Worm (Caenorhabditis elegans): ENCODE data around the gene srw-33.

DNA sequence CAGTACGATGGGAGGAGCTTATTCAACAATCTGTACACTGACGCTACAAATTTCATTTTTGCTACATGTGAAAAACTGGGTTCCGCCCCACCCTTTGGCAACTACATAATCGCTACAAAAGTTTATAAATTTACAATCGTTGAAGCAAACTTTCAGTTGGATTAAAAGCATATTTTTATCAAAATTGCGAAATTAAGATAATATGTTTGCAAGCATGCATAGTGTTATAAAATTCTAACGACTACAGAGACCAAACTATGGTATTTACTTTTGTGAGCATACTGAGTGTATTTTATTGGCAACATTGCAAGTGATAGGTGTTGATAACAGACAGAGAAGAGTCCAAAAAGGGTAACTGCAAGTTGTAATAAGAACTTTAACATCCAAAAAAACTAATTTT is 27.3 kb upstream of the srw-33 start, which contains the start of gene C06B8.2:
- TF ChIP-seq ceh-14 (tag; optimal IDR thresholded peaks at IDR 0.05) (no peak), ceh-22 (tag; optimal IDR thresholded peaks at IDR 0.05) (no peak), ztf-16 (tag; optimal IDR thresholded peaks at IDR 0.05) (no peak), ama-1 (optimal IDR thresholded peaks at IDR 0.05) (no peak), C08G9.2 (tag; optimal IDR thresholded peaks at IDR 0.05) (no peak), nhr-11 (tag; optimal IDR thresholded peaks at IDR 0.05) (no peak), hlh-6 (tag; optimal IDR thresholded peaks at IDR 0.05) (no peak), tbx-2 (tag; optimal IDR thresholded peaks at IDR 0.05) (no peak), lin-11 (tag; optimal IDR thresholded peaks at IDR 0.05) (no peak), fkh-10 (GFP tag; optimal IDR thresholded peaks at IDR 0.05) (no peak), fax-1 (tag; optimal IDR thresholded peaks at IDR 0.05) (no peak), Y22D7AL.16 (tag; optimal IDR thresholded peaks at IDR 0.05) (no peak), rnt-1 (tag; optimal IDR thresholded peaks at IDR 0.05) (no peak), odd-2 (tag; optimal IDR thresholded peaks at IDR 0.05) (no peak)

Measured in whole organism, late embryonic.